Fruit fly (Drosophila melanogaster): Measurements from ENCODE around the gene CG15461.

- TF ChIP-seq pad (GFP tag; optimal IDR thresholded peaks at IDR 0.05) (no peak), Crg-1 (GFP tag; optimal IDR thresholded peaks at IDR 0.05) (no peak), CG11617 (GFP tag; optimal IDR thresholded peaks at IDR 0.05) (no peak), Hr96 (GFP tag; optimal IDR thresholded peaks at IDR 0.05) (no peak), tj (GFP tag; optimal IDR thresholded peaks at IDR 0.05) (no peak), CG33017 (tag; optimal IDR thresholded peaks at IDR 0.05) (no peak), CG5204 (GFP tag; optimal IDR thresholded peaks at IDR 0.05) (no peak), ovo (GFP tag; optimal IDR thresholded peaks at IDR 0.05) (no peak)
Measured at dm6 chrX:20489995-20490393, 4.0 kb downstream of the CG15461 start.

All from whole organism, adult.